Fruit fly (Drosophila melanogaster): Measurements from ENCODE around the gene CG32845.

dm6 chr3L:225120-225519 is 48.1 kb downstream of the CG32845 start:
- no peak for TF ChIP-seq CTCF (optimal IDR thresholded peaks at IDR 0.05)
- TF ChIP-seq CG8478 (optimal IDR thresholded peaks at IDR 0.05), result no peak
